Worm (Caenorhabditis elegans): ENCODE results near the gene ufd-3.

DNA sequence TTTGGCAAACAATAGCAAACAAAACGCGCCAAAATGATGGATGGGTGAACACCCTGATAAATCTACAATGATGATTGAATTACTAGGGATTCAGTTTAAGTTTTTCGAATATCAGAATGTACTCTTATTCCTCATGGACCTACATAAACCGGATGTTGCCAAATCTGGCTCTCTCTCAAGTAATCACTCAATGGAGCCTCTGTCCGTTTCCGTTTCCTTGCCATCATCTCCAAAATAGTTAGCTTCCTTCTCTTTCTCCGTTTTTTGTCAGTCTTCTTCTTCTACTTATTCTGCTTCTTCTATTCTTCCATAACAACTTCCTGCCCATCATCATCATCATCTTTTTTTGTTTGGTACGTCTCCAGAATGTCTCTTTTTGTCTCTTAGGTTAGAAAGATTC lies 24.8 kb downstream of the ufd-3 start:
- TF ChIP-seq unc-55 (GFP tag; optimal IDR thresholded peaks at IDR 0.05), result no peak
- no peak for TF ChIP-seq pag-3 (tag; optimal IDR thresholded peaks at IDR 0.05; ENCODE audit: borderline replicate concordance)
- no peak for TF ChIP-seq ceh-9 (tag; optimal IDR thresholded peaks at IDR 0.05)
- no peak for TF ChIP-seq che-1 (tag; optimal IDR thresholded peaks at IDR 0.05)
- no peak for TF ChIP-seq hlh-8 (tag; optimal IDR thresholded peaks at IDR 0.05)
- no peak for TF ChIP-seq pha-2 (tag; optimal IDR thresholded peaks at IDR 0.05)
- no peak for TF ChIP-seq ceh-2 (tag; optimal IDR thresholded peaks at IDR 0.05)
- TF ChIP-seq ceh-30 (tag; optimal IDR thresholded peaks at IDR 0.05), result no peak
- TF ChIP-seq K09A11.1 (tag; optimal IDR thresholded peaks at IDR 0.05; ENCODE audit: insufficient read depth), result no peak
- no peak for TF ChIP-seq hlh-13 (GFP tag; optimal IDR thresholded peaks at IDR 0.05)
- TF ChIP-seq ama-1 (optimal IDR thresholded peaks at IDR 0.05), result no peak
- no peak for TF ChIP-seq sdc-2 (tag; optimal IDR thresholded peaks at IDR 0.05)
- TF ChIP-seq ceh-18 (tag; optimal IDR thresholded peaks at IDR 0.05), result no peak
